Fruit fly (Drosophila melanogaster): Measurements from ENCODE around the gene CG12448.

- TF ChIP-seq h (optimal IDR thresholded peaks at IDR 0.05), result no peak
- no peak for TF ChIP-seq psq (optimal IDR thresholded peaks at IDR 0.05)
- TF ChIP-seq insv (optimal IDR thresholded peaks at IDR 0.05), result no peak
Observed at dm6 chr2L:15912901-15913673, 28.2 kb upstream of the CG12448 start.
